Worm (Caenorhabditis elegans): ENCODE data around the gene ssu-2.
A peak's percentile ranks its signal among the peaks of the same experiment; 100 is the strongest.

ssu-2 gene

ce11 chrIV:14356120-14356519, 4.9 kb upstream of the ssu-2 start (continued):
- TF ChIP-seq zip-5 (tag; optimal IDR thresholded peaks at IDR 0.05) (no peak), gmeb-2 (tag; optimal IDR thresholded peaks at IDR 0.05) (no peak), F13H6.1 (tag; optimal IDR thresholded peaks at IDR 0.05) (no peak), ceh-30 (tag; optimal IDR thresholded peaks at IDR 0.05) (no peak), nhr-11 (tag; optimal IDR thresholded peaks at IDR 0.05) (no peak), odd-2 (tag; optimal IDR thresholded peaks at IDR 0.05) (no peak), hlh-30 (tag; optimal IDR thresholded peaks at IDR 0.05; ENCODE audit: insufficient read depth) (no peak), syd-9 (tag; optimal IDR thresholded peaks at IDR 0.05) (no peak), ahr-1 (tag; optimal IDR thresholded peaks at IDR 0.05) (no peak), ceh-24 (tag; optimal IDR thresholded peaks at IDR 0.05) (no peak), nhr-232 (tag; optimal IDR thresholded peaks at IDR 0.05) (no peak), madf-2 (tag; optimal IDR thresholded peaks at IDR 0.05) (no peak), C38D4.7 (GFP tag; optimal IDR thresholded peaks at IDR 0.05) (no peak), nfya-1 (tag; optimal IDR thresholded peaks at IDR 0.05) (peak; percentile 53), ceh-31 (tag; optimal IDR thresholded peaks at IDR 0.05) (peak; percentile 79), pros-1 (tag; optimal IDR thresholded peaks at IDR 0.05) (no peak), fax-1 (tag; optimal IDR thresholded peaks at IDR 0.05) (no peak), npax-4 (tag; optimal IDR thresholded peaks at IDR 0.05) (no peak), elt-4 (tag; optimal IDR thresholded peaks at IDR 0.05) (no peak), hlh-8 (tag; optimal IDR thresholded peaks at IDR 0.05) (peak; percentile 54), unc-3 (GFP tag; conservative IDR thresholded peaks at IDR 0.05) (no peak), unc-3 (tag; optimal IDR thresholded peaks at IDR 0.05) (peak; percentile 12), eyg-1 (tag; optimal IDR thresholded peaks at IDR 0.05) (no peak), elt-2 (tag; optimal IDR thresholded peaks at IDR 0.05) (no peak), hlh-6 (tag; optimal IDR thresholded peaks at IDR 0.05) (no peak), pha-2 (tag; optimal IDR thresholded peaks at IDR 0.05) (no peak), tbx-2 (tag; optimal IDR thresholded peaks at IDR 0.05) (no peak), hlh-15 (tag; optimal IDR thresholded peaks at IDR 0.05) (no peak), hlh-13 (GFP tag; optimal IDR thresholded peaks at IDR 0.05) (no peak), pag-3 (tag; optimal IDR thresholded peaks at IDR 0.05; ENCODE audit: borderline replicate concordance) (no peak), pax-1 (tag; optimal IDR thresholded peaks at IDR 0.05) (no peak), Y22D7AL.16 (tag; optimal IDR thresholded peaks at IDR 0.05) (no peak), ceh-19 (GFP tag; optimal IDR thresholded peaks at IDR 0.05) (peak; percentile 2), lim-6 (tag; optimal IDR thresholded peaks at IDR 0.05) (no peak), dve-1 (tag; optimal IDR thresholded peaks at IDR 0.05) (no peak), ceh-6 (GFP tag; optimal IDR thresholded peaks at IDR 0.05) (no peak), ref-2 (tag; optimal IDR thresholded peaks at IDR 0.05) (no peak), K09A11.1 (tag; optimal IDR thresholded peaks at IDR 0.05; ENCODE audit: insufficient read depth) (no peak), C08G9.2 (tag; optimal IDR thresholded peaks at IDR 0.05) (no peak), ceh-14 (tag; optimal IDR thresholded peaks at IDR 0.05) (no peak), che-1 (tag; optimal IDR thresholded peaks at IDR 0.05) (no peak), tbx-7 (tag; optimal IDR thresholded peaks at IDR 0.05) (no peak), ceh-18 (tag; optimal IDR thresholded peaks at IDR 0.05) (peak; percentile 60), sox-4 (tag; optimal IDR thresholded peaks at IDR 0.05) (no peak), ztf-16 (tag; optimal IDR thresholded peaks at IDR 0.05) (no peak), ceh-22 (tag; optimal IDR thresholded peaks at IDR 0.05) (no peak), ceh-34 (tag; optimal IDR thresholded peaks at IDR 0.05) (peak; percentile 13), ets-4 (tag; optimal IDR thresholded peaks at IDR 0.05) (no peak), fkh-10 (GFP tag; optimal IDR thresholded peaks at IDR 0.05) (no peak), ceh-2 (tag; optimal IDR thresholded peaks at IDR 0.05) (no peak), unc-86 (tag; optimal IDR thresholded peaks at IDR 0.05) (no peak)
